Worm (Caenorhabditis elegans) whole organism, L1 larva: Measurements from ENCODE around the gene Y38H6A.3.
A peak's percentile ranks its signal among the peaks of the same experiment; 100 is the strongest.

Experiments used
- Y116A8C.19 ChIP-seq: sonication (generic microtip); optimal IDR thresholded peaks from 2 replicates; lab custom pipeline; 2016; ENCODE audit warnings: missing compliant biosample characterization, missing genetic modification characterization, borderline replicate concordance
- ceh-8 ChIP-seq: fragments of 200-800 bp; sonication (Bioruptor generic); optimal IDR thresholded peaks from 2 replicates; lab custom pipeline; 2018; ENCODE audit warnings: mild to moderate bottlenecking, missing genetic modification characterization, moderate library complexity, missing compliant biosample characterization
- ces-1 ChIP-seq: fragments of 150-350 bp; optimal IDR thresholded peaks from 2 replicates; lab custom pipeline; 2014; ENCODE audit warnings: missing biosample characterization, missing genetic modification reagents, missing genetic modification characterization
- dsc-1 ChIP-seq: sonication (generic microtip); optimal IDR thresholded peaks from 2 replicates; lab custom pipeline; 2016; ENCODE audit warnings: mild to moderate bottlenecking, missing genetic modification characterization, missing compliant biosample characterization
- efl-3 ChIP-seq: fragments of 200-800 bp; sonication (Bioruptor generic); optimal IDR thresholded peaks from 2 replicates; lab custom pipeline; 2018; ENCODE audit warnings: mild to moderate bottlenecking, missing genetic modification characterization, missing compliant biosample characterization
- elt-2 ChIP-seq: sonication (generic microtip); optimal IDR thresholded peaks from 2 replicates; lab custom pipeline; 2016; ENCODE audit warnings: missing genetic modification characterization, mild to moderate bottlenecking, inconsistent platforms, missing compliant biosample characterization, missing genetic modification reagents
- elt-3 ChIP-seq, 6 experiments: fragments of 150-350 bp in 1 of 6; sonication (generic microtip); optimal IDR thresholded peaks; 2 replicates each; lab custom pipeline; 2017 to 2018; ENCODE audit warnings: missing biosample characterization in 6 of 6, missing genetic modification characterization in 6 of 6, inconsistent platforms in 1 of 6
- jun-1 ChIP-seq: fragments of 150-350 bp; optimal IDR thresholded peaks from 2 replicates; lab custom pipeline; 2014; ENCODE audit warnings: missing biosample characterization, missing genetic modification reagents, missing genetic modification characterization
- lin-14 ChIP-seq: fragments of 200-800 bp; sonication (Bioruptor generic); optimal IDR thresholded peaks from 2 replicates; lab custom pipeline; 2018; ENCODE audit warnings: mild to moderate bottlenecking, missing genetic modification characterization, moderate library complexity, missing compliant biosample characterization
- lin-15B ChIP-seq: fragments of 150-350 bp; sonication (generic microtip); optimal IDR thresholded peaks from 3 replicates; lab custom pipeline; 2014; ENCODE audit warnings: missing biosample characterization, missing genetic modification characterization
- lin-39 ChIP-seq: fragments of 150-350 bp; optimal IDR thresholded peaks from 2 replicates; lab custom pipeline; 2014; ENCODE audit warnings: missing biosample characterization, missing genetic modification reagents, missing genetic modification characterization
- lir-3 ChIP-seq: sonication (generic microtip); optimal IDR thresholded peaks from 2 replicates; lab custom pipeline; 2016; ENCODE audit warnings: mild to moderate bottlenecking, missing genetic modification characterization, moderate library complexity, missing compliant biosample characterization; ENCODE audit not compliant: poor library complexity
- nhr-11 ChIP-seq: fragments of 150-350 bp; optimal IDR thresholded peaks from 2 replicates; lab custom pipeline; 2014; ENCODE audit warnings: missing biosample characterization, missing genetic modification characterization
- nhr-19 ChIP-seq: fragments of 200-800 bp; sonication (Bioruptor generic); conservative IDR thresholded peaks from 2 replicates; pipeline ENCODE4 v1.3.6; 2022; ENCODE audit warnings: missing genetic modification characterization, missing compliant biosample characterization
- nhr-237 ChIP-seq: fragments of 150-350 bp; optimal IDR thresholded peaks from 2 replicates; lab custom pipeline; 2014; ENCODE audit warnings: missing biosample characterization, missing genetic modification characterization
- nhr-28 ChIP-seq: fragments of 150-350 bp; optimal IDR thresholded peaks from 2 replicates; lab custom pipeline; 2014; ENCODE audit warnings: missing biosample characterization, missing genetic modification characterization
- nhr-47 ChIP-seq: sonication (generic microtip); optimal IDR thresholded peaks from 2 replicates; lab custom pipeline; 2016; ENCODE audit warnings: mild to moderate bottlenecking, missing genetic modification characterization, moderate library complexity, missing compliant biosample characterization
- nhr-76 ChIP-seq: sonication (generic microtip); optimal IDR thresholded peaks from 2 replicates; lab custom pipeline; 2017; ENCODE audit warnings: missing biosample characterization, missing genetic modification characterization
- nhr-77 ChIP-seq: fragments of 150-350 bp; optimal IDR thresholded peaks from 2 replicates; lab custom pipeline; 2014; ENCODE audit warnings: missing biosample characterization, missing genetic modification characterization
- nhr-84 ChIP-seq: sonication (generic microtip); optimal IDR thresholded peaks from 2 replicates; lab custom pipeline; 2017; ENCODE audit warnings: missing biosample characterization, missing genetic modification characterization
- nhr-85 ChIP-seq: sonication (generic microtip); peaks from one replicate; lab custom pipeline; 2016; ENCODE audit warnings: missing genetic modification characterization, inconsistent platforms, missing compliant biosample characterization
- pax-3 ChIP-seq: fragments of 200-800 bp; sonication (Bioruptor generic); optimal IDR thresholded peaks from 2 replicates; lab custom pipeline; 2018; ENCODE audit warnings: mild to moderate bottlenecking, missing genetic modification characterization, moderate library complexity, missing compliant biosample characterization
- pqm-1 ChIP-seq: sonication (generic microtip); optimal IDR thresholded peaks from 3 replicates; lab custom pipeline; 2017; ENCODE audit warnings: missing biosample characterization, missing genetic modification characterization
- skn-1 ChIP-seq: fragments of 150-350 bp; optimal IDR thresholded peaks from 2 replicates; lab custom pipeline; 2014; ENCODE audit warnings: missing biosample characterization, missing genetic modification characterization
- snu-23 ChIP-seq: sonication (generic microtip); optimal IDR thresholded peaks from 2 replicates; lab custom pipeline; 2016; ENCODE audit warnings: missing genetic modification characterization, missing compliant biosample characterization
- sox-4 ChIP-seq: sonication (generic microtip); optimal IDR thresholded peaks from 2 replicates; lab custom pipeline; 2016; ENCODE audit warnings: missing genetic modification characterization, missing compliant biosample characterization
- sup-37 ChIP-seq: fragments of 200-800 bp; sonication (Bioruptor generic); optimal IDR thresholded peaks from 2 replicates; lab custom pipeline; 2018; ENCODE audit warnings: mild to moderate bottlenecking, missing genetic modification characterization, missing compliant biosample characterization
- swsn-7 ChIP-seq: sonication (generic microtip); optimal IDR thresholded peaks from 2 replicates; lab custom pipeline; 2016; ENCODE audit warnings: missing genetic modification characterization, missing compliant biosample characterization
- tlp-1 ChIP-seq: fragments of 150-350 bp; optimal IDR thresholded peaks from 2 replicates; lab custom pipeline; 2014; ENCODE audit warnings: missing biosample characterization, missing genetic modification characterization
- unc-62 ChIP-seq: fragments of 150-350 bp; optimal IDR thresholded peaks from 2 replicates; lab custom pipeline; 2014; ENCODE audit warnings: missing biosample characterization, missing genetic modification reagents, missing genetic modification characterization
- xbp-1 ChIP-seq: sonication (generic microtip); optimal IDR thresholded peaks from 2 replicates; lab custom pipeline; 2016; ENCODE audit warnings: missing genetic modification characterization, missing compliant biosample characterization
- ztf-4 ChIP-seq: fragments of 150-350 bp; optimal IDR thresholded peaks from 2 replicates; lab custom pipeline; 2014; ENCODE audit warnings: missing biosample characterization, missing genetic modification characterization

Gene Y38H6A.3

DNA sequence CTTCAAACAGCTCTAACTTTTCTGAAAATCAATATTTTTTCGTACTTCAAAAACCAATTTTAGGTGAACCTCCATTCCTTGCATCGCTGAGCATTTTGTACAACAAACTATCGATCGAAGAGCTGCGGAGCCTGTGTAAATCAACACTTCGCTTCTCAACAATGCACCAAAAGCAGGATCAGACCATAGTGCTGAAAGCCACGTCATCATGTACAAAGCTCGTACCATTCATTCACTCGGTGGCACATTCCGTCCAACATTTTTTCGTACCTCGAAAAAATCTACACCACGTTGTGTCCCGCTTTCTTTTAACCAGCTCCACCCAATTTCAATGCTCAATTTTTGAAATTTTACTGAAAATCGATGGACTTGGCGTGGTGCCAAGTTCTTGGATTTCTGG is 34.4 kb upstream of the Y38H6A.3 start, which contains the start of gene ZC15.10:
Gene ZC15.10, plus strand, starts transcription at position 162 of the 400 bp plus-strand sequence.
- TF ChIP-seq xbp-1 (tag; lab: Kevin White, UChicago): no peak
- TF ChIP-seq lin-39 (tag; lab: Kevin White, UChicago): no peak
- no peak for TF ChIP-seq Y116A8C.19 (tag; lab: Kevin White, UChicago)
- TF ChIP-seq ces-1 (GFP tag; lab: Kevin White, UChicago): no peak
- no peak for TF ChIP-seq tlp-1
- no peak for TF ChIP-seq nhr-19 (GFP tag; lab: Robert Waterston, UW)
- no peak for TF ChIP-seq nhr-11 (tag; lab: Kevin White, UChicago)
- TF ChIP-seq swsn-7 (tag; lab: Kevin White, UChicago): no peak
- TF ChIP-seq ceh-8: no peak
- no peak for TF ChIP-seq sup-37 (GFP tag; lab: Kevin White, UChicago)

DNA sequence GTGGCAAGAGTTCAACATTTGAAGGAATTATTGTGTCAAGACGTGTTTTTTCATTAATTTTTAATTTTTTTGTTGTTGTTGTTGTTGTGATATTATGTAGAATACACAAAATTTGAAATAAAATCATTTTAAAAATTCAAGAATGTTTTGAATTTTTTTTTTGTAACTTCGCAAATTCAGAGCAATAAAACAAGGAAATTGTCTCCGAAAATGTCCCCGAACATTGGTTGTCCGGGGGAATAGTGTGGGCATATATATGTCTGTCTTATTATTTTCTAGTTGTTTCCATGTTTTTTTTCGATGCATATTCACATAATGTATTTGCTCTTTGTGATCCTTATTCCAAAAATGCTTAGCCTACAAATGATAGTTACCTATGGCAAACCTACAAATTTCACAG is 33.5 kb upstream of the Y38H6A.3 start, which contains the start of gene clec-262:
Gene clec-262, plus strand, starts transcription at position 301 of the 400 bp plus-strand sequence.
- TF ChIP-seq lin-39 (tag; lab: Kevin White, UChicago): no peak
- no peak for TF ChIP-seq dsc-1 (tag; lab: Kevin White, UChicago)
- TF ChIP-seq nhr-28 (tag; lab: Kevin White, UChicago): no peak
- TF ChIP-seq skn-1 (tag; lab: Kevin White, UChicago): no peak
- TF ChIP-seq pqm-1: no peak
- no peak for TF ChIP-seq sox-4 (tag; lab: Kevin White, UChicago)
- no peak for TF ChIP-seq nhr-77 (tag; lab: Kevin White, UChicago)
- no peak for TF ChIP-seq elt-2
- TF ChIP-seq jun-1 (tag; lab: Kevin White, UChicago): no peak
- no peak for TF ChIP-seq nhr-47 (tag; lab: Kevin White, UChicago)
- TF ChIP-seq sup-37 (GFP tag; lab: Kevin White, UChicago): no peak
- TF ChIP-seq, all 84 proteins: peak for 0

DNA sequence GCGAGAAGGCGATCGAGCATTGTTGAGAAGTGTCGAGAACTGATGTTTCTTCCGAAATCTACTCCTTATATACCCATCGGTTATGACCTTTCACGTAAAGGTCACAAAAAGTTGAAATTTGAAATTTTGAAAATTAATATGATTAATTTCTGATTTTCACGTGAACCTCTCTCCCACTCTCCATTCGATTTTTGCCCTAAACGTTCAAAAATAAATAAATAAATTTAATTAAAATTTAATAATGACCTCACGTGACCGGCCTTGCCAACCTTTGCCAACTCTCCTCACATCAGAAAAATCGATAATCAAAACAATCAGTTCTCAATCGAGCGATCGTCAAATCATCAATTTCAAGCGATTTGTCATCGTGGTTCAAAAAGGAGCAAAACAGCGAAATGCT is 27.5 kb upstream of the Y38H6A.3 start, which contains the start of gene Y113G7C.1:
Gene Y113G7C.1, plus strand, starts transcription at position 301 of the 400 bp plus-strand sequence.
- no peak for TF ChIP-seq efl-3 (GFP tag; lab: Kevin White, UChicago)
- no peak for TF ChIP-seq nhr-237 (tag; lab: Kevin White, UChicago)
- no peak for TF ChIP-seq xbp-1 (tag; lab: Kevin White, UChicago)
- TF ChIP-seq ztf-4: no peak
- no peak for TF ChIP-seq skn-1 (tag; lab: Kevin White, UChicago)
- TF ChIP-seq, all 84 proteins: peak for 0

DNA sequence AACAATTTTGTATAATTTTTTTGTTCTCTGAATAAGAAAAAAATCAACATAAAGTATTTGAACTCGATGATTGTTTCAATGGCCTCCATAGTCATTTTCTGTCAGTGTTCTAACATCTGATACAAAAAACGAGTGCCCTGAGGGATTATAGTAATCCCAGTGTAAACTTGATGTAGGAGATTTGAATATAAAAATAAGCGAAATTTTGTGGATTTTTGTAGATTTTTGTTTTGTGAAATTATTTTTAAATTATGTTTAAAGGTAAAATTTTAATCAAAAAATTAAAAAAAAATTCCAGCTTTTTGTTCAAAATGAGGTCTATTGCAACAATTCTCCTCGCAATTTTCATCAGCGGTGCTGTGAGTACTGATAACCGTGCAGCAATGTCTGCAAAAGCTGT is 19.6 kb upstream of the Y38H6A.3 start, which contains the start of gene Y38H6A.1:
Gene Y38H6A.1, plus strand, starts transcription at position 301 of the 400 bp plus-strand sequence.
- no peak for TF ChIP-seq pax-3
- no peak for TF ChIP-seq swsn-7 (tag; lab: Kevin White, UChicago)
- TF ChIP-seq lir-3 (tag; lab: Kevin White, UChicago): no peak
- no peak for TF ChIP-seq lin-15B (tag; lab: Kevin White, UChicago)
- no peak for TF ChIP-seq xbp-1 (tag; lab: Kevin White, UChicago)
- TF ChIP-seq unc-62 (GFP tag; lab: Kevin White, UChicago): no peak
- no peak for TF ChIP-seq nhr-76 (tag; lab: Kevin White, UChicago)
- TF ChIP-seq snu-23 (GFP tag; lab: Kevin White, UChicago): no peak
- TF ChIP-seq nhr-84 (tag; lab: Kevin White, UChicago): no peak
- no peak for TF ChIP-seq lin-14 (GFP tag; lab: Kevin White, UChicago)
- TF ChIP-seq elt-3 (tag; optimal IDR thresholded peaks at IDR 0.05; lab: Kevin White, UChicago): no peak

DNA sequence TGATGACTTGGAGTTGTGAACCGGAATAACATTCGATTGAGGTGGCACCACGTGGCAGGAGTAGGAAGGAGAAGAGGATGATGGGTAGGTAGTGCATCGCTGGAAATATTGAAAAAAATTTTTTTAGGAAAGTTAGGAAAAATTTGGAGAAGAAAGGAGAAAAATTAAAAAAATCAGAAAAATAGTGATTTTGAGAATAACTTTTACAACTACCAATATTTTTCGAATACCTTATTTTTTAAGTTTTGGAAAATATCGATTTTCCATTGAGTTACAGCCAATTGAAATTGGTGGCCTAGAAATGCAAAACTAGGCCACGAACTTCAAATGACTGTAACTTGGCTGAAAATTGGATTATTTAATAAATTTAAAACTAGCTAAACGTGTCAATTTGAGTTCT is 9.7 kb upstream of the Y38H6A.3 start, which contains the start of gene Y38H6A.5:
Gene Y38H6A.5, minus strand, starts transcription at position 101 of the 400 bp plus-strand sequence.
- TF ChIP-seq Y116A8C.19 (tag; lab: Kevin White, UChicago) (no peak), nhr-85 (tag; lab: Kevin White, UChicago) (peak; percentile 17)
- TF ChIP-seq, all 84 proteins: peak for 1
